Worm (Caenorhabditis elegans) whole organism, L1 larva: Measurements from ENCODE around the gene fbxa-141.
A peak's percentile ranks its signal among the peaks of the same experiment; 100 is the strongest.

ENCODE experiments used
- C16A3.4 ChIP-seq: fragments of 150-350 bp; optimal IDR thresholded peaks from 2 replicates; lab custom pipeline; 2014; ENCODE audit warnings: missing biosample characterization, missing genetic modification characterization
- F16B12.6 ChIP-seq: fragments of 150-350 bp; optimal IDR thresholded peaks from 2 replicates; lab custom pipeline; 2014; ENCODE audit warnings: missing biosample characterization, missing genetic modification characterization
- alr-1 ChIP-seq: fragments of 200-800 bp; sonication (Bioruptor generic); optimal IDR thresholded peaks from 2 replicates; lab custom pipeline; 2018; ENCODE audit warnings: borderline replicate concordance, mild to moderate bottlenecking, missing genetic modification characterization, missing compliant biosample characterization
- ama-1 ChIP-seq: fragments of 150-350 bp; optimal IDR thresholded peaks from 2 replicates; lab custom pipeline; 2014
- blmp-1 ChIP-seq: fragments of 150-350 bp; optimal IDR thresholded peaks from 2 replicates; lab custom pipeline; 2014; ENCODE audit warnings: missing biosample characterization, missing genetic modification characterization
- ceh-82 ChIP-seq, 3 experiments: fragments of 150-350 bp in 1 of 3; sonication (generic microtip) in 2 of 3; optimal IDR thresholded peaks; 2 replicates each; lab custom pipeline; 2014 to 2017; ENCODE audit warnings: missing biosample characterization in 3 of 3, missing genetic modification characterization in 3 of 3
- ceh-88 ChIP-seq: fragments of 200-800 bp; sonication (Bioruptor generic); IDR thresholded peaks from 2 replicates; pipeline ENCODE4 v1.3.6; 2022; ENCODE audit warnings: missing genetic modification characterization, missing compliant biosample characterization
- efl-1 ChIP-seq, 4 experiments: fragments of 150-350 bp; optimal IDR thresholded peaks in 3 of 4; peaks in 1 of 4; 1 replicate in 1 of 4; 2 replicates in 3 of 4; lab custom pipeline; 2014; ENCODE audit warnings: missing biosample characterization in 2 of 4, missing genetic modification characterization in 2 of 4, missing genetic modification reagents in 2 of 4
- efl-3 ChIP-seq: fragments of 200-800 bp; sonication (Bioruptor generic); optimal IDR thresholded peaks from 2 replicates; lab custom pipeline; 2018; ENCODE audit warnings: mild to moderate bottlenecking, missing genetic modification characterization, missing compliant biosample characterization
- egl-13 ChIP-seq: sonication (generic microtip); optimal IDR thresholded peaks from 2 replicates; lab custom pipeline; 2016; ENCODE audit warnings: missing genotype, missing genetic modification reagents, missing genetic modification characterization, missing compliant biosample characterization
- egl-27 ChIP-seq, 2 experiments: fragments of 150-350 bp in 1 of 2; sonication (generic microtip); optimal IDR thresholded peaks; 3 replicates each; lab custom pipeline; 2017 to 2018; ENCODE audit warnings: missing biosample characterization in 2 of 2, missing genetic modification characterization in 2 of 2, missing genetic modification reagents in 2 of 2
- fkh-10 ChIP-seq: sonication (generic microtip); optimal IDR thresholded peaks from 2 replicates; lab custom pipeline; 2017; ENCODE audit warnings: missing biosample characterization, missing genetic modification reagents, missing genetic modification characterization
- fos-1 ChIP-seq: fragments of 150-350 bp; optimal IDR thresholded peaks from 2 replicates; lab custom pipeline; 2014; ENCODE audit warnings: missing biosample characterization, missing genetic modification characterization
- grh-1 ChIP-seq: fragments of 200-800 bp; sonication (Bioruptor generic); IDR thresholded peaks from 2 replicates; pipeline ENCODE4 v1.3.6; 2022; ENCODE audit warnings: missing genetic modification reagents, missing genetic modification characterization, missing compliant biosample characterization
- irx-1 ChIP-seq: sonication (generic microtip); optimal IDR thresholded peaks from 2 replicates; lab custom pipeline; 2016; ENCODE audit warnings: missing genetic modification characterization, missing compliant biosample characterization
- isw-1 ChIP-seq: fragments of 200-800 bp; sonication (Bioruptor generic); IDR thresholded peaks from 2 replicates; pipeline ENCODE4 v1.3.6; 2022; ENCODE audit warnings: missing genetic modification characterization, missing compliant biosample characterization
- jun-1 ChIP-seq: fragments of 150-350 bp; optimal IDR thresholded peaks from 2 replicates; lab custom pipeline; 2014; ENCODE audit warnings: missing biosample characterization, missing genetic modification reagents, missing genetic modification characterization
- lin-35 ChIP-seq, 2 experiments: fragments of 150-350 bp; optimal IDR thresholded peaks; 2 replicates each; lab custom pipeline; 2014; ENCODE audit warnings: missing biosample characterization in 2 of 2, missing genetic modification characterization in 2 of 2, missing genetic modification reagents in 2 of 2
- lin-39 ChIP-seq: fragments of 150-350 bp; optimal IDR thresholded peaks from 2 replicates; lab custom pipeline; 2014; ENCODE audit warnings: missing biosample characterization, missing genetic modification reagents, missing genetic modification characterization
- lir-3 ChIP-seq: sonication (generic microtip); optimal IDR thresholded peaks from 2 replicates; lab custom pipeline; 2016; ENCODE audit warnings: mild to moderate bottlenecking, missing genetic modification characterization, moderate library complexity, missing compliant biosample characterization; ENCODE audit not compliant: poor library complexity
- mef-2 ChIP-seq: fragments of 150-350 bp; optimal IDR thresholded peaks from 2 replicates; lab custom pipeline; 2014; ENCODE audit warnings: missing biosample characterization, missing genetic modification characterization
- nhr-19 ChIP-seq: fragments of 200-800 bp; sonication (Bioruptor generic); conservative IDR thresholded peaks from 2 replicates; pipeline ENCODE4 v1.3.6; 2022; ENCODE audit warnings: missing genetic modification characterization, missing compliant biosample characterization
- nhr-20 ChIP-seq: sonication (generic microtip); optimal IDR thresholded peaks from 2 replicates; lab custom pipeline; 2016; ENCODE audit warnings: mild to moderate bottlenecking, missing genetic modification characterization, missing compliant biosample characterization
- nhr-237 ChIP-seq: fragments of 150-350 bp; optimal IDR thresholded peaks from 2 replicates; lab custom pipeline; 2014; ENCODE audit warnings: missing biosample characterization, missing genetic modification characterization
- nhr-47 ChIP-seq: sonication (generic microtip); optimal IDR thresholded peaks from 2 replicates; lab custom pipeline; 2016; ENCODE audit warnings: mild to moderate bottlenecking, missing genetic modification characterization, moderate library complexity, missing compliant biosample characterization
- nhr-76 ChIP-seq: sonication (generic microtip); optimal IDR thresholded peaks from 2 replicates; lab custom pipeline; 2017; ENCODE audit warnings: missing biosample characterization, missing genetic modification characterization
- nhr-77 ChIP-seq: fragments of 150-350 bp; optimal IDR thresholded peaks from 2 replicates; lab custom pipeline; 2014; ENCODE audit warnings: missing biosample characterization, missing genetic modification characterization
- nhr-84 ChIP-seq: sonication (generic microtip); optimal IDR thresholded peaks from 2 replicates; lab custom pipeline; 2017; ENCODE audit warnings: missing biosample characterization, missing genetic modification characterization
- pag-3 ChIP-seq: sonication (generic microtip); optimal IDR thresholded peaks from 2 replicates; lab custom pipeline; 2017; ENCODE audit warnings: missing genetic modification characterization, mild to moderate bottlenecking, missing compliant biosample characterization, antibody characterized with exemption, borderline replicate concordance; ENCODE audit not compliant: insufficient read depth
- pax-3 ChIP-seq: fragments of 200-800 bp; sonication (Bioruptor generic); optimal IDR thresholded peaks from 2 replicates; lab custom pipeline; 2018; ENCODE audit warnings: mild to moderate bottlenecking, missing genetic modification characterization, moderate library complexity, missing compliant biosample characterization
- rnt-1 ChIP-seq: sonication (generic microtip); optimal IDR thresholded peaks from 2 replicates; lab custom pipeline; 2016; ENCODE audit warnings: mild to moderate bottlenecking, missing genetic modification characterization, moderate library complexity, missing compliant biosample characterization
- snu-23 ChIP-seq: sonication (generic microtip); optimal IDR thresholded peaks from 2 replicates; lab custom pipeline; 2016; ENCODE audit warnings: missing genetic modification characterization, missing compliant biosample characterization
- sox-4 ChIP-seq: sonication (generic microtip); optimal IDR thresholded peaks from 2 replicates; lab custom pipeline; 2016; ENCODE audit warnings: missing genetic modification characterization, missing compliant biosample characterization
- swsn-7 ChIP-seq: sonication (generic microtip); optimal IDR thresholded peaks from 2 replicates; lab custom pipeline; 2016; ENCODE audit warnings: missing genetic modification characterization, missing compliant biosample characterization
- unc-86 ChIP-seq: sonication (generic microtip); optimal IDR thresholded peaks from 2 replicates; lab custom pipeline; 2016; ENCODE audit warnings: missing genetic modification characterization, missing compliant biosample characterization
- unc-98 ChIP-seq: fragments of 200-800 bp; sonication (Bioruptor generic); IDR thresholded peaks from 2 replicates; pipeline ENCODE4 v1.3.6; 2022; ENCODE audit warnings: missing genetic modification characterization, missing compliant biosample characterization
- xbp-1 ChIP-seq: sonication (generic microtip); optimal IDR thresholded peaks from 2 replicates; lab custom pipeline; 2016; ENCODE audit warnings: missing genetic modification characterization, missing compliant biosample characterization
- ztf-11 ChIP-seq, 2 experiments: sonication (generic microtip); optimal IDR thresholded peaks; 2 replicates each; lab custom pipeline; 2016 to 2017; ENCODE audit warnings: missing genetic modification characterization in 2 of 2, missing biosample characterization in 1 of 2, missing compliant biosample characterization in 1 of 2
- ztf-4 ChIP-seq: fragments of 150-350 bp; optimal IDR thresholded peaks from 2 replicates; lab custom pipeline; 2014; ENCODE audit warnings: missing biosample characterization, missing genetic modification characterization

fbxa-141 gene

DNA sequence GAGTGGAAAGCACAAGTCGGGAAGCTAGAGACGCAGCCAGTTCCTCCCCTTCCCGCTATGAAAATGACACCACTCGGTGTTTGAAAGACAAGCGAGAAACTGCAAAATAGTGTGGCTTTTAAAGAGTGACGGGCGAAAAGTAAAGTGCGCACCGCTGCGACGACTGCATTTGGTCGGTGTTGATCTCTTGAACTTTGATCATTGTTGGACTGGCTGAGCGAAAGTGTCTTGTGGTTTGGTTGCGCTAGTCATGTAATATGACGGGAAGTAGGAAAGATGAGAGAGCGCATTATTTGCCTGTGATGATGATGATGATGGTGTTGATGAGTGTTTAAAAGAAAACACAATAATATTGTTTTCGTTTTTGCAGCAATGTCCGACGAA is 47.6 kb upstream of the fbxa-141 start (continued):
- peak; percentile 77 for TF ChIP-seq ztf-4 (tag; lab: Kevin White, UChicago)
- TF ChIP-seq nhr-77 (tag; lab: Kevin White, UChicago): peak; percentile 95
- peak; percentile 87 for TF ChIP-seq nhr-47
- peak; percentile 77 for TF ChIP-seq unc-86 (tag; lab: Kevin White, UChicago)
- TF ChIP-seq snu-23: peak; percentile 88
- TF ChIP-seq egl-13 (tag; lab: Kevin White, UChicago): peak; percentile 95
- peak; percentile 85 for TF ChIP-seq swsn-7 (tag; lab: Kevin White, UChicago)
- no peak for TF ChIP-seq pag-3 (tag; lab: Kevin White, UChicago)
- TF ChIP-seq lin-39: no peak
- TF ChIP-seq pax-3 (tag; lab: Kevin White, UChicago): peak; percentile 77
- TF ChIP-seq ama-1 (lab: Kevin White, UChicago): peak; percentile 40
- TF ChIP-seq ceh-82 (tag; optimal IDR thresholded peaks at IDR 0.05; lab: Kevin White, UChicago): peak; percentile 55 to 78 (median 68)
- TF ChIP-seq alr-1 (tag; lab: Kevin White, UChicago): no peak
- TF ChIP-seq nhr-76 (tag; lab: Kevin White, UChicago): no peak
- peak; percentile 99 for TF ChIP-seq blmp-1
- TF ChIP-seq xbp-1 (tag; lab: Kevin White, UChicago): peak; percentile 77
- peak; percentile 76 for TF ChIP-seq C16A3.4 (tag; lab: Kevin White, UChicago)
- peak; percentile 78 for TF ChIP-seq fos-1 (tag; lab: Kevin White, UChicago)
- peak; percentile 84 for TF ChIP-seq fkh-10
- peak; percentile 57 for TF ChIP-seq sox-4 (tag; lab: Kevin White, UChicago)
- peak; percentile 64 for TF ChIP-seq ceh-88 (GFP tag; lab: Robert Waterston, UW)
- TF ChIP-seq irx-1: peak; percentile 84

DNA sequence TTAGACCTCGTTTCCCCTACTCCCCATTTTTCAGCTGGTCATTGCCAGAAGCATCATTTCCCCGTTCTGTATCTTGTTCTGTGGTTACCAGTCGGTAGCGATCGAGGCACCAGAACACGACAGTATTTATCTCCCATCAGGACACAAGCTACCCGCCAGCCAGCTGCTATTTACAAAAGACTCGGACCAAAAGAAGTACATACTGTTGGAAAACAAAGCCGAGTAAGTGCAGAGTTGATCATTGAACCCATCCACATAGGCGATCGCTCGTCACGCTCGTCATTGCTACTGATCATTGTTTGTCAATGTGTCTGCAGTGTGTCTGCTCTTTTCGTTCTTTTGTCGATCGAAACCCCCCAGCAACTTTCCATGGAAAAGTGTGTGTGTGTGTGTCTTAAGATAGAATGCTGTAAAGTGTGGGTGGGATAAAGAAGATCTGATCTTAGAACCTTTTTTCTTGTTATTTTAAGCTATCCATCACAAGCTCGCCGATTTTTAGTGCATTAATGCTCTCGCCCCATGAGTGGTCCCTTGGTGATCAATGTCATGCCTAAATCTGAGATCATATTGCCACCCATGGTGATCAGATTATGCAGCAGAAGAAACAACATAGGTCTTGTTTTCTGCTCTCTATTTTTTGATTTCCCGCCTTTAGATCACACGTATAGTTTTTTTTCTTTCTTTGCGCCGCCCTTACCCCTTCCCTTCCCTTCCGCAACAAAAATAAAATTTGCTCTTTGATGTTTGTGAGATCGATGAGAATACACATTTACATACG is 47.0 kb upstream of the fbxa-141 start:
- TF ChIP-seq lir-3: no peak
- no peak for TF ChIP-seq nhr-77 (tag; lab: Kevin White, UChicago)
- no peak for TF ChIP-seq F16B12.6 (tag; lab: Kevin White, UChicago)
- TF ChIP-seq alr-1 (tag; lab: Kevin White, UChicago): no peak
- no peak for TF ChIP-seq efl-3 (GFP tag; lab: Kevin White, UChicago)
- TF ChIP-seq rnt-1: peak; percentile 66
- TF ChIP-seq nhr-237 (tag; lab: Kevin White, UChicago): no peak
- TF ChIP-seq efl-1 (optimal IDR thresholded peaks at IDR 0.05; lab: Kevin White, UChicago): no peak
- peak; percentile 3 to 93 for TF ChIP-seq efl-1 (GFP tag; optimal IDR thresholded peaks at IDR 0.05 in 1 of 2; lab: Kevin White, UChicago)
- TF ChIP-seq C16A3.4 (tag; lab: Kevin White, UChicago): no peak
- TF ChIP-seq fos-1 (tag; lab: Kevin White, UChicago): no peak
- TF ChIP-seq nhr-19 (GFP tag; lab: Robert Waterston, UW): peak; percentile 10; the same call in 1 of the 2 replicates
- TF ChIP-seq mef-2 (tag; lab: Kevin White, UChicago): no peak
- 0 out of 2 replicates have a peak, but pooled peaks have one; percentile 20 for TF ChIP-seq unc-98 (GFP tag; lab: Robert Waterston, UW)
- no peak for TF ChIP-seq ztf-4 (tag; lab: Kevin White, UChicago)
- TF ChIP-seq nhr-84: no peak
- no peak for TF ChIP-seq lin-35 (GFP tag; optimal IDR thresholded peaks at IDR 0.05; lab: Kevin White, UChicago)
- TF ChIP-seq grh-1 (GFP tag; lab: Robert Waterston, UW): 0 out of 2 replicates have a peak, but pooled peaks have one; percentile 15
- TF ChIP-seq ztf-11 (tag; optimal IDR thresholded peaks at IDR 0.05; lab: Kevin White, UChicago): no peak
- no peak for TF ChIP-seq isw-1 (GFP tag; lab: Robert Waterston, UW)
- no peak for TF ChIP-seq jun-1 (tag; lab: Kevin White, UChicago)
- TF ChIP-seq nhr-20: no peak
- peak in 1 of 2 experiments; percentile 5 for TF ChIP-seq egl-27 (tag; optimal IDR thresholded peaks at IDR 0.05; lab: Kevin White, UChicago)
- TF ChIP-seq, all 84 proteins: peak for 6
